Worm (Caenorhabditis elegans) whole organism, L4 larva: ENCODE measurements around the gene atf-6.

Experiments
- D1046.2 ChIP-seq: fragments of 200-800 bp; sonication (Bioruptor generic); IDR thresholded peaks from 2 replicates; pipeline ENCODE4 v1.3.6; 2022; ENCODE audit warnings: missing genetic modification characterization, missing compliant biosample characterization
- F10B5.3 ChIP-seq: sonication (generic microtip); optimal IDR thresholded peaks from 2 replicates; lab custom pipeline; 2016; ENCODE audit warnings: mild to moderate bottlenecking, missing genetic modification characterization, missing compliant biosample characterization
- F44E2.7 ChIP-seq: fragments of 200-800 bp; sonication (Bioruptor generic); IDR thresholded peaks from 2 replicates; pipeline ENCODE4 v2.1.2; 2022; ENCODE audit warnings: missing genetic modification characterization, missing compliant biosample characterization
- R02D3.7 ChIP-seq: fragments of 150-350 bp; sonication (generic microtip); optimal IDR thresholded peaks from 3 replicates; lab custom pipeline; 2014; ENCODE audit warnings: missing biosample characterization, missing genetic modification characterization
- T20F7.1 ChIP-seq: fragments of 200-800 bp; sonication (Bioruptor generic); optimal IDR thresholded peaks from 2 replicates; lab custom pipeline; 2018; ENCODE audit warnings: mild to moderate bottlenecking, missing genetic modification characterization, missing compliant biosample characterization
- Y105C5A.15 ChIP-seq: fragments of 200-800 bp; sonication (Bioruptor generic); IDR thresholded peaks from 2 replicates; pipeline ENCODE4 v1.3.6; 2022; ENCODE audit warnings: missing genetic modification characterization, missing compliant biosample characterization
- Y48G9A.11 ChIP-seq: fragments of 200-800 bp; sonication (Bioruptor generic); IDR thresholded peaks from 2 replicates; pipeline ENCODE4 v1.3.6; 2022; ENCODE audit warnings: missing genetic modification reagents, missing genetic modification characterization, missing compliant biosample characterization
- Y5F2A.4 ChIP-seq: fragments of 200-800 bp; sonication (Bioruptor generic); optimal IDR thresholded peaks from 2 replicates; lab custom pipeline; 2018; ENCODE audit warnings: mild to moderate bottlenecking, missing genetic modification characterization, missing compliant biosample characterization
- ZK337.2 ChIP-seq: fragments of 200-800 bp; sonication (Bioruptor generic); IDR thresholded peaks from 2 replicates; pipeline ENCODE4 v1.3.6; 2022; ENCODE audit warnings: missing genetic modification reagents, missing genetic modification characterization, missing compliant biosample characterization
- ZK546.5 ChIP-seq, 2 experiments: sonication (generic microtip); optimal IDR thresholded peaks; 2 replicates each; lab custom pipeline; 2017; ENCODE audit warnings: missing biosample characterization in 2 of 2, missing genetic modification characterization in 2 of 2
- aha-1 ChIP-seq: fragments of 150-350 bp; peaks from one replicate; lab custom pipeline; 2014; ENCODE audit warnings: missing biosample characterization, missing genetic modification characterization
- aly-2 ChIP-seq: sonication (generic microtip); optimal IDR thresholded peaks from 2 replicates; lab custom pipeline; 2018; ENCODE audit warnings: missing biosample characterization, missing genetic modification characterization
- attf-4 ChIP-seq: sonication (generic microtip); optimal IDR thresholded peaks from 3 replicates; lab custom pipeline; 2017; ENCODE audit warnings: missing biosample characterization, missing genetic modification characterization
- ceh-20 ChIP-seq: fragments of 200-800 bp; sonication (Bioruptor generic); IDR thresholded peaks from 2 replicates; pipeline ENCODE4 v1.3.6; 2022; ENCODE audit warnings: missing genetic modification reagents, missing genetic modification characterization, missing compliant biosample characterization
- ceh-28 ChIP-seq: fragments of 150-350 bp; optimal IDR thresholded peaks from 2 replicates; lab custom pipeline; 2014; ENCODE audit warnings: missing biosample characterization, missing genetic modification reagents, missing genetic modification characterization
- ceh-32 ChIP-seq: sonication (generic microtip); optimal IDR thresholded peaks from 2 replicates; lab custom pipeline; 2016; ENCODE audit warnings: mild to moderate bottlenecking, missing genetic modification characterization, missing compliant biosample characterization; ENCODE audit not compliant: poor library complexity
- ces-1 ChIP-seq: fragments of 150-350 bp; sonication (generic microtip); optimal IDR thresholded peaks from 4 replicates; lab custom pipeline; 2014; ENCODE audit warnings: missing biosample characterization, missing genetic modification reagents, missing genetic modification characterization
- ctbp-1 ChIP-seq: fragments of 200-800 bp; sonication (Bioruptor generic); IDR thresholded peaks from 2 replicates; pipeline ENCODE4 v1.3.6; 2022; ENCODE audit warnings: missing genetic modification reagents, missing genetic modification characterization, missing compliant biosample characterization
- dmd-9 ChIP-seq: fragments of 200-800 bp; sonication (Bioruptor generic); IDR thresholded peaks from 2 replicates; pipeline ENCODE4 v1.3.6; 2022; ENCODE audit warnings: missing genetic modification reagents, missing genetic modification characterization, missing compliant biosample characterization
- dve-1 ChIP-seq: sonication (generic microtip); optimal IDR thresholded peaks from 2 replicates; lab custom pipeline; 2017; ENCODE audit warnings: antibody characterized with exemption, mild to moderate bottlenecking, missing genetic modification characterization, missing compliant biosample characterization; ENCODE audit not compliant: insufficient read depth
- egl-27 ChIP-seq: sonication (generic microtip); optimal IDR thresholded peaks from 3 replicates; lab custom pipeline; 2017; ENCODE audit warnings: missing biosample characterization, missing genetic modification reagents, missing genetic modification characterization
- egl-43 ChIP-seq: fragments of 200-800 bp; sonication (Bioruptor generic); IDR thresholded peaks from 2 replicates; pipeline ENCODE4 v1.3.6; 2022; ENCODE audit warnings: missing genetic modification reagents, missing genetic modification characterization, missing compliant biosample characterization
- hif-1 ChIP-seq, 2 experiments: sonication (generic microtip); optimal IDR thresholded peaks; 2 replicates each; lab custom pipeline; 2016 to 2017; ENCODE audit warnings: missing compliant biosample characterization in 2 of 2, missing genetic modification characterization in 2 of 2, missing genetic modification reagents in 2 of 2, missing genotype in 2 of 2, mild to moderate bottlenecking in 1 of 2
- hlh-30 ChIP-seq: sonication (generic microtip); optimal IDR thresholded peaks from 2 replicates; lab custom pipeline; 2017; ENCODE audit warnings: antibody characterized with exemption, mild to moderate bottlenecking, missing genetic modification characterization, missing compliant biosample characterization; ENCODE audit not compliant: insufficient read depth
- lim-7 ChIP-seq: fragments of 200-800 bp; sonication (Bioruptor generic); IDR thresholded peaks from 2 replicates; pipeline ENCODE4 v1.3.6; 2022; ENCODE audit warnings: missing genetic modification characterization, missing compliant biosample characterization
- lsy-2 ChIP-seq, 2 experiments: fragments of 150-350 bp in 1 of 2; sonication (generic microtip) in 1 of 2; optimal IDR thresholded peaks; 2 replicates each; lab custom pipeline; 2014 to 2017; ENCODE audit warnings: missing biosample characterization in 2 of 2, missing genetic modification characterization in 2 of 2
- mdl-1 ChIP-seq, 2 experiments: fragments of 150-350 bp in 1 of 2; sonication (generic microtip) in 1 of 2; optimal IDR thresholded peaks; 2 replicates each; lab custom pipeline; 2014 to 2017; ENCODE audit warnings: missing biosample characterization in 2 of 2, missing genetic modification characterization in 2 of 2
- mdt-29 ChIP-seq: fragments of 200-800 bp; sonication (Bioruptor generic); IDR thresholded peaks from 2 replicates; pipeline ENCODE4 v1.3.6; 2022; ENCODE audit warnings: missing genetic modification reagents, missing genetic modification characterization, missing compliant biosample characterization
- mep-1 ChIP-seq: fragments of 150-350 bp; sonication (generic microtip); optimal IDR thresholded peaks from 3 replicates; lab custom pipeline; 2014; ENCODE audit warnings: missing biosample characterization, missing genetic modification characterization
- mxl-3 ChIP-seq: fragments of 200-800 bp; sonication (Bioruptor generic); optimal IDR thresholded peaks from 2 replicates; lab custom pipeline; 2018; ENCODE audit warnings: mild to moderate bottlenecking, missing genetic modification characterization, missing compliant biosample characterization
- nhr-102 ChIP-seq: sonication (generic microtip); optimal IDR thresholded peaks from 2 replicates; lab custom pipeline; 2016; ENCODE audit warnings: mild to moderate bottlenecking, missing genetic modification characterization, moderate library complexity, missing compliant biosample characterization
- nhr-237 ChIP-seq: sonication (generic microtip); optimal IDR thresholded peaks from 2 replicates; lab custom pipeline; 2017; ENCODE audit warnings: missing biosample characterization, missing genetic modification characterization
- nhr-25 ChIP-seq: sonication (generic microtip); optimal IDR thresholded peaks from 2 replicates; lab custom pipeline; 2017; ENCODE audit warnings: missing genetic modification characterization, mild to moderate bottlenecking, missing compliant biosample characterization, antibody characterized with exemption, moderate library complexity, borderline replicate concordance; ENCODE audit not compliant: insufficient read depth
- nhr-28 ChIP-seq: fragments of 150-350 bp; optimal IDR thresholded peaks from 2 replicates; lab custom pipeline; 2014; ENCODE audit warnings: missing biosample characterization, missing genetic modification characterization
- nhr-42 ChIP-seq: fragments of 200-800 bp; sonication (Bioruptor generic); IDR thresholded peaks from 2 replicates; pipeline ENCODE4 v1.3.6; 2022; ENCODE audit warnings: missing genetic modification characterization, missing compliant biosample characterization
- nhr-6 ChIP-seq: fragments of 150-350 bp; optimal IDR thresholded peaks from 2 replicates; lab custom pipeline; 2014; ENCODE audit warnings: missing biosample characterization, missing genetic modification characterization
- nhr-76 ChIP-seq: fragments of 150-350 bp; optimal IDR thresholded peaks from 2 replicates; lab custom pipeline; 2014; ENCODE audit warnings: missing biosample characterization, missing genetic modification characterization
- nhr-77 ChIP-seq: fragments of 150-350 bp; optimal IDR thresholded peaks from 2 replicates; lab custom pipeline; 2014; ENCODE audit warnings: missing biosample characterization, missing genetic modification characterization
- rbr-2 ChIP-seq: sonication (generic microtip); optimal IDR thresholded peaks from 2 replicates; lab custom pipeline; 2016; ENCODE audit warnings: missing genotype, missing genetic modification characterization, missing compliant biosample characterization
- saeg-2 ChIP-seq: fragments of 200-800 bp; sonication (Bioruptor generic); IDR thresholded peaks from 2 replicates; pipeline ENCODE4 v1.3.6; 2022; ENCODE audit warnings: missing genetic modification reagents, missing genetic modification characterization, missing compliant biosample characterization
- snpc-1.2 ChIP-seq: fragments of 200-800 bp; sonication (Bioruptor generic); IDR thresholded peaks from 2 replicates; pipeline ENCODE4 v1.3.6; 2022; ENCODE audit warnings: missing genetic modification reagents, missing genetic modification characterization, missing compliant biosample characterization
- snpc-4 ChIP-seq: fragments of 150-350 bp; optimal IDR thresholded peaks from 2 replicates; lab custom pipeline; 2014; ENCODE audit warnings: missing biosample characterization, missing genetic modification characterization
- tra-1 ChIP-seq: fragments of 200-800 bp; sonication (Bioruptor generic); IDR thresholded peaks from 2 replicates; pipeline ENCODE4 v1.3.6; 2022; ENCODE audit warnings: missing genetic modification reagents, missing genetic modification characterization, missing compliant biosample characterization
- unc-130 ChIP-seq: sonication (generic microtip); optimal IDR thresholded peaks from 2 replicates; lab custom pipeline; 2016; ENCODE audit warnings: missing genetic modification reagents, missing genetic modification characterization, missing compliant biosample characterization
- unc-62 ChIP-seq, 3 experiments: fragments of 150-350 bp in 1 of 3; sonication (generic microtip); optimal IDR thresholded peaks in 2 of 3; peaks in 1 of 3; 1 replicate in 1 of 3; 2 replicates in 2 of 3; lab custom pipeline; 2014 to 2017; ENCODE audit warnings: missing biosample characterization in 3 of 3, missing genetic modification characterization in 3 of 3, missing genetic modification reagents in 3 of 3, missing genotype in 1 of 3
- vab-7 ChIP-seq: fragments of 200-800 bp; sonication (Bioruptor generic); IDR thresholded peaks from 2 replicates; pipeline ENCODE4 v1.3.6; 2022; ENCODE audit warnings: missing genetic modification reagents, missing genetic modification characterization, missing compliant biosample characterization
- zag-1 ChIP-seq: fragments of 150-350 bp; optimal IDR thresholded peaks from 2 replicates; lab custom pipeline; 2014; ENCODE audit warnings: missing biosample characterization, missing genetic modification characterization
- zfp-2 ChIP-seq: sonication (generic microtip); optimal IDR thresholded peaks from 2 replicates; lab custom pipeline; 2016; ENCODE audit warnings: mild to moderate bottlenecking, missing genetic modification characterization, missing compliant biosample characterization
- zfp-3 ChIP-seq: fragments of 200-800 bp; sonication (Bioruptor generic); conservative IDR thresholded peaks from 2 replicates; pipeline ENCODE4 v1.3.6; 2022; ENCODE audit warnings: missing genetic modification reagents, missing genetic modification characterization, missing compliant biosample characterization
- ztf-11 ChIP-seq: fragments of 150-350 bp; optimal IDR thresholded peaks from 2 replicates; lab custom pipeline; 2014; ENCODE audit warnings: missing biosample characterization, missing genetic modification characterization
- ztf-7 ChIP-seq: fragments of 150-350 bp; optimal IDR thresholded peaks from 2 replicates; lab custom pipeline; 2014; ENCODE audit warnings: missing biosample characterization, missing genetic modification characterization

The atf-6 gene

DNA sequence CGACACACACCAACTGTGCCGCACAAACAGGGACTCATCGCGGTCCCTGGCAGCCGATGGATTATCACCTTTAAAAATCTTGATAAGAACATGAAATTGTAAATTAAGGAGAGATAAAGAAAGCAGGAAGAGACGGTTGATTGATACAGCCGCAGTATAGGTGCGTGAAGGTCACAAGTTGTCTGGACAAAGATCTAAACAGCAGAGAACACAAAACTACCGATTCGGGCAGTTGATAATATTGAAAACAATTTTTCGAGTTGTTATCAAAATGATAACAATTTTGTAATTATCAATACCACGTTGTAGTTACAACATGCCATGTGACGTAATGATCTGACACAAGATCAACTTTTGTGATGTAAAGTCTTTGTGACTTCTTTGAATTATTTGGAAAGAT lies 20.0 kb downstream of the atf-6 start (continued):
- no peak for TF ChIP-seq lim-7 (GFP tag; lab: Robert Waterston, UW)
- TF ChIP-seq saeg-2 (GFP tag; lab: Robert Waterston, UW), result peak; percentile 56; the same call in 1 of the 2 replicates
- TF ChIP-seq nhr-28 (tag; lab: Kevin White, UChicago), result peak; percentile 99
- TF ChIP-seq ctbp-1 (GFP tag; lab: Robert Waterston, UW), result no peak
- no peak for TF ChIP-seq aly-2 (tag; lab: Kevin White, UChicago)
- no peak for TF ChIP-seq attf-4 (tag; lab: Kevin White, UChicago)
- no peak for TF ChIP-seq nhr-237
- no peak for TF ChIP-seq snpc-1.2 (GFP tag; lab: Robert Waterston, UW)
- TF ChIP-seq mep-1 (tag; lab: Kevin White, UChicago), result peak; percentile 82
- no peak for TF ChIP-seq unc-130
- TF ChIP-seq dmd-9, result no peak
- peak in 1 of 2 experiments; percentile 81 for TF ChIP-seq unc-62 (GFP tag; optimal IDR thresholded peaks at IDR 0.05 in 1 of 2; lab: Kevin White, UChicago)
- TF ChIP-seq unc-62 (tag; optimal IDR thresholded peaks at IDR 0.05; lab: Kevin White, UChicago), result no peak
- peak in 1 of 2 experiments; percentile 83 for TF ChIP-seq lsy-2 (tag; optimal IDR thresholded peaks at IDR 0.05; lab: Kevin White, UChicago)
- peak; percentile 86 for TF ChIP-seq ztf-7 (tag; lab: Kevin White, UChicago)
- no peak for TF ChIP-seq F44E2.7 (GFP tag; lab: Robert Waterston, UW)
- no peak for TF ChIP-seq ztf-11 (tag; lab: Kevin White, UChicago)
- TF ChIP-seq ceh-32 (tag; lab: Kevin White, UChicago), result no peak
- peak; percentile 65 for TF ChIP-seq mdt-29
- TF ChIP-seq rbr-2 (tag; lab: Kevin White, UChicago), result peak; percentile 27
- no peak for TF ChIP-seq Y48G9A.11 (GFP tag; lab: Robert Waterston, UW)
- no peak for TF ChIP-seq Y5F2A.4 (GFP tag; lab: Kevin White, UChicago)
- no peak for TF ChIP-seq ZK337.2 (GFP tag; lab: Robert Waterston, UW)
- TF ChIP-seq R02D3.7, result no peak
- TF ChIP-seq egl-27 (tag; lab: Kevin White, UChicago), result no peak
- no peak for TF ChIP-seq ceh-28 (tag; lab: Kevin White, UChicago)
- TF ChIP-seq T20F7.1 (GFP tag; lab: Kevin White, UChicago), result peak; percentile 61
- TF ChIP-seq nhr-77, result peak; percentile 92
- TF ChIP-seq dve-1, result peak; percentile 98
- TF ChIP-seq hif-1 (tag; optimal IDR thresholded peaks at IDR 0.05; lab: Kevin White, UChicago), result peak in 1 of 2 experiments; percentile 41
- peak; percentile 18 for TF ChIP-seq nhr-76 (tag; lab: Kevin White, UChicago)
- 0 out of 2 replicates have a peak, but pooled peaks have one; percentile 55 for TF ChIP-seq nhr-42 (GFP tag; lab: Robert Waterston, UW)
- TF ChIP-seq F10B5.3 (tag; lab: Kevin White, UChicago), result no peak
- TF ChIP-seq ZK546.5 (tag; optimal IDR thresholded peaks at IDR 0.05; lab: Kevin White, UChicago), result no peak
- no peak for TF ChIP-seq zfp-2 (tag; lab: Kevin White, UChicago)
- TF ChIP-seq zag-1 (tag; lab: Kevin White, UChicago), result no peak
- TF ChIP-seq nhr-6 (tag; lab: Kevin White, UChicago), result no peak
- 0 out of 2 replicates have a peak, but pooled peaks have one; percentile 32 for TF ChIP-seq zfp-3 (GFP tag; lab: Robert Waterston, UW)
- TF ChIP-seq nhr-25 (tag; lab: Kevin White, UChicago), result peak; percentile 89
- TF ChIP-seq tra-1, result peak; percentile 89
- no peak for TF ChIP-seq vab-7 (GFP tag; lab: Robert Waterston, UW)
- TF ChIP-seq hlh-30 (tag; lab: Kevin White, UChicago), result peak; percentile 93
- TF ChIP-seq D1046.2, result no peak
- TF ChIP-seq Y105C5A.15 (GFP tag; lab: Robert Waterston, UW), result no peak
- TF ChIP-seq ces-1 (GFP tag; lab: Kevin White, UChicago), result no peak
- no peak for TF ChIP-seq snpc-4
- TF ChIP-seq nhr-102 (tag; lab: Kevin White, UChicago), result peak; percentile 98
- TF ChIP-seq ceh-20 (GFP tag; lab: Robert Waterston, UW), result 0 out of 2 replicates have a peak, but pooled peaks have one; percentile 43
- peak; percentile 94 for TF ChIP-seq aha-1 (tag; lab: Kevin White, UChicago)
- no peak for TF ChIP-seq egl-43 (GFP tag; lab: Robert Waterston, UW)
- peak in 1 of 2 experiments; percentile 91 for TF ChIP-seq mdl-1 (tag; optimal IDR thresholded peaks at IDR 0.05; lab: Kevin White, UChicago)
- peak; percentile 85 for TF ChIP-seq mxl-3 (GFP tag; lab: Kevin White, UChicago)
